Worm (Caenorhabditis elegans) whole organism, L4 larva: ENCODE data around the gene cpg-19.

Experiments
- D1046.2 ChIP-seq: fragments of 200-800 bp; sonication (Bioruptor generic); IDR thresholded peaks from 2 replicates; pipeline ENCODE4 v1.3.6; 2022; ENCODE audit warnings: missing genetic modification characterization, missing compliant biosample characterization
- F10B5.3 ChIP-seq: sonication (generic microtip); optimal IDR thresholded peaks from 2 replicates; lab custom pipeline; 2016; ENCODE audit warnings: mild to moderate bottlenecking, missing genetic modification characterization, missing compliant biosample characterization
- F26F4.8 ChIP-seq: fragments of 200-800 bp; sonication (Bioruptor generic); conservative IDR thresholded peaks from 2 replicates; pipeline ENCODE4 v1.3.6; 2022; ENCODE audit warnings: missing genetic modification characterization, missing compliant biosample characterization
- F37D6.2 ChIP-seq: sonication (generic microtip); optimal IDR thresholded peaks from 2 replicates; lab custom pipeline; 2016; ENCODE audit warnings: mild to moderate bottlenecking, missing genetic modification characterization, missing compliant biosample characterization
- F49E8.2 ChIP-seq: sonication (generic microtip); optimal IDR thresholded peaks from 2 replicates; lab custom pipeline; 2016; ENCODE audit warnings: missing compliant biosample characterization, mild to moderate bottlenecking, missing genetic modification characterization, borderline replicate concordance
- R02D3.7 ChIP-seq: fragments of 150-350 bp; sonication (generic microtip); optimal IDR thresholded peaks from 3 replicates; lab custom pipeline; 2014; ENCODE audit warnings: missing biosample characterization, missing genetic modification characterization
- T20F7.1 ChIP-seq: fragments of 200-800 bp; sonication (Bioruptor generic); optimal IDR thresholded peaks from 2 replicates; lab custom pipeline; 2018; ENCODE audit warnings: mild to moderate bottlenecking, missing genetic modification characterization, missing compliant biosample characterization
- Y5F2A.4 ChIP-seq: fragments of 200-800 bp; sonication (Bioruptor generic); optimal IDR thresholded peaks from 2 replicates; lab custom pipeline; 2018; ENCODE audit warnings: mild to moderate bottlenecking, missing genetic modification characterization, missing compliant biosample characterization
- ZK337.2 ChIP-seq: fragments of 200-800 bp; sonication (Bioruptor generic); IDR thresholded peaks from 2 replicates; pipeline ENCODE4 v1.3.6; 2022; ENCODE audit warnings: missing genetic modification reagents, missing genetic modification characterization, missing compliant biosample characterization
- aly-2 ChIP-seq: sonication (generic microtip); optimal IDR thresholded peaks from 2 replicates; lab custom pipeline; 2018; ENCODE audit warnings: missing biosample characterization, missing genetic modification characterization
- ama-1 ChIP-seq: fragments of 150-350 bp; optimal IDR thresholded peaks from 2 replicates; lab custom pipeline; 2014; ENCODE audit warnings: inconsistent platforms, mixed read lengths
- ceh-20 ChIP-seq: fragments of 200-800 bp; sonication (Bioruptor generic); IDR thresholded peaks from 2 replicates; pipeline ENCODE4 v1.3.6; 2022; ENCODE audit warnings: missing genetic modification reagents, missing genetic modification characterization, missing compliant biosample characterization
- ces-1 ChIP-seq: fragments of 150-350 bp; sonication (generic microtip); optimal IDR thresholded peaks from 4 replicates; lab custom pipeline; 2014; ENCODE audit warnings: missing biosample characterization, missing genetic modification reagents, missing genetic modification characterization
- daf-16 ChIP-seq, 3 experiments: sonication (generic microtip); optimal IDR thresholded peaks; 2 replicates each; lab custom pipeline; 2016 to 2017; ENCODE audit warnings: missing genetic modification characterization in 3 of 3, missing genetic modification reagents in 3 of 3, mild to moderate bottlenecking in 2 of 3, missing compliant biosample characterization in 2 of 3, missing biosample characterization in 1 of 3, moderate library complexity in 1 of 3
- daf-8 ChIP-seq: fragments of 200-800 bp; sonication (Bioruptor generic); IDR thresholded peaks from 2 replicates; pipeline ENCODE4 v1.3.6; 2022; ENCODE audit warnings: missing genetic modification characterization, missing compliant biosample characterization
- dmd-9 ChIP-seq: fragments of 200-800 bp; sonication (Bioruptor generic); IDR thresholded peaks from 2 replicates; pipeline ENCODE4 v1.3.6; 2022; ENCODE audit warnings: missing genetic modification reagents, missing genetic modification characterization, missing compliant biosample characterization
- dve-1 ChIP-seq: sonication (generic microtip); optimal IDR thresholded peaks from 2 replicates; lab custom pipeline; 2017; ENCODE audit warnings: antibody characterized with exemption, mild to moderate bottlenecking, missing genetic modification characterization, missing compliant biosample characterization; ENCODE audit not compliant: insufficient read depth
- egl-43 ChIP-seq: fragments of 200-800 bp; sonication (Bioruptor generic); IDR thresholded peaks from 2 replicates; pipeline ENCODE4 v1.3.6; 2022; ENCODE audit warnings: missing genetic modification reagents, missing genetic modification characterization, missing compliant biosample characterization
- fkh-10 ChIP-seq: fragments of 150-350 bp; optimal IDR thresholded peaks from 2 replicates; lab custom pipeline; 2014; ENCODE audit warnings: missing biosample characterization, missing genetic modification reagents, missing genetic modification characterization
- hlh-11 ChIP-seq: fragments of 200-800 bp; sonication (Bioruptor generic); optimal IDR thresholded peaks from 2 replicates; lab custom pipeline; 2018; ENCODE audit warnings: mild to moderate bottlenecking, missing genetic modification characterization, missing compliant biosample characterization
- hlh-30 ChIP-seq: sonication (generic microtip); optimal IDR thresholded peaks from 2 replicates; lab custom pipeline; 2017; ENCODE audit warnings: antibody characterized with exemption, mild to moderate bottlenecking, missing genetic modification characterization, missing compliant biosample characterization; ENCODE audit not compliant: insufficient read depth
- lim-7 ChIP-seq: fragments of 200-800 bp; sonication (Bioruptor generic); IDR thresholded peaks from 2 replicates; pipeline ENCODE4 v1.3.6; 2022; ENCODE audit warnings: missing genetic modification characterization, missing compliant biosample characterization
- lin-13 ChIP-seq: fragments of 150-350 bp; optimal IDR thresholded peaks from 2 replicates; lab custom pipeline; 2014; ENCODE audit warnings: missing biosample characterization, missing genetic modification reagents, missing genetic modification characterization
- lin-38 ChIP-seq: fragments of 200-800 bp; sonication (Bioruptor generic); IDR thresholded peaks from 2 replicates; pipeline ENCODE4 v1.3.6; 2022; ENCODE audit warnings: missing genetic modification reagents, missing genetic modification characterization, missing compliant biosample characterization
- lin-39 ChIP-seq: fragments of 150-350 bp; optimal IDR thresholded peaks from 2 replicates; lab custom pipeline; 2014; ENCODE audit warnings: missing biosample characterization, missing genetic modification reagents, missing genetic modification characterization
- madf-9 ChIP-seq: fragments of 200-800 bp; sonication (Bioruptor generic); conservative IDR thresholded peaks from 2 replicates; pipeline ENCODE4 v1.3.6; 2022; ENCODE audit warnings: missing genetic modification reagents, missing genetic modification characterization, missing compliant biosample characterization
- mdl-1 ChIP-seq, 2 experiments: fragments of 150-350 bp in 1 of 2; sonication (generic microtip) in 1 of 2; optimal IDR thresholded peaks; 2 replicates each; lab custom pipeline; 2014 to 2017; ENCODE audit warnings: missing biosample characterization in 2 of 2, missing genetic modification characterization in 2 of 2
- mep-1 ChIP-seq: fragments of 150-350 bp; sonication (generic microtip); optimal IDR thresholded peaks from 3 replicates; lab custom pipeline; 2014; ENCODE audit warnings: missing biosample characterization, missing genetic modification characterization
- mxl-2 ChIP-seq: fragments of 200-800 bp; sonication (Bioruptor generic); conservative IDR thresholded peaks from 2 replicates; pipeline ENCODE4 v1.3.6; 2022; ENCODE audit warnings: missing genetic modification reagents, missing genetic modification characterization, missing compliant biosample characterization
- mxl-3 ChIP-seq: fragments of 200-800 bp; sonication (Bioruptor generic); optimal IDR thresholded peaks from 2 replicates; lab custom pipeline; 2018; ENCODE audit warnings: mild to moderate bottlenecking, missing genetic modification characterization, missing compliant biosample characterization
- nhr-10 ChIP-seq: fragments of 150-350 bp; optimal IDR thresholded peaks from 2 replicates; lab custom pipeline; 2014; ENCODE audit warnings: missing biosample characterization, missing genetic modification characterization
- nhr-11 ChIP-seq: fragments of 150-350 bp; optimal IDR thresholded peaks from 2 replicates; lab custom pipeline; 2014; ENCODE audit warnings: missing biosample characterization, missing genetic modification characterization
- nhr-42 ChIP-seq: fragments of 200-800 bp; sonication (Bioruptor generic); IDR thresholded peaks from 2 replicates; pipeline ENCODE4 v1.3.6; 2022; ENCODE audit warnings: missing genetic modification characterization, missing compliant biosample characterization
- nhr-76 ChIP-seq: fragments of 150-350 bp; optimal IDR thresholded peaks from 2 replicates; lab custom pipeline; 2014; ENCODE audit warnings: missing biosample characterization, missing genetic modification characterization
- nhr-77 ChIP-seq: fragments of 150-350 bp; optimal IDR thresholded peaks from 2 replicates; lab custom pipeline; 2014; ENCODE audit warnings: missing biosample characterization, missing genetic modification characterization
- php-3 ChIP-seq: fragments of 200-800 bp; sonication (Bioruptor generic); IDR thresholded peaks from 2 replicates; pipeline ENCODE4 v1.3.6; 2022; ENCODE audit warnings: missing genetic modification reagents, missing genetic modification characterization, missing compliant biosample characterization
- pqm-1 ChIP-seq: sonication (generic microtip); optimal IDR thresholded peaks from 2 replicates; lab custom pipeline; 2017; ENCODE audit warnings: missing biosample characterization, missing genetic modification characterization
- rbr-2 ChIP-seq: sonication (generic microtip); optimal IDR thresholded peaks from 2 replicates; lab custom pipeline; 2016; ENCODE audit warnings: missing genotype, missing genetic modification characterization, missing compliant biosample characterization
- saeg-2 ChIP-seq: fragments of 200-800 bp; sonication (Bioruptor generic); IDR thresholded peaks from 2 replicates; pipeline ENCODE4 v1.3.6; 2022; ENCODE audit warnings: missing genetic modification reagents, missing genetic modification characterization, missing compliant biosample characterization
- set-16 ChIP-seq: fragments of 200-800 bp; sonication (Bioruptor generic); IDR thresholded peaks from 2 replicates; pipeline ENCODE4 v1.3.6; 2022; ENCODE audit warnings: missing genetic modification reagents, missing genetic modification characterization, missing compliant biosample characterization
- skn-1 ChIP-seq: fragments of 150-350 bp; optimal IDR thresholded peaks from 2 replicates; lab custom pipeline; 2014; ENCODE audit warnings: missing biosample characterization, missing genetic modification characterization
- spr-3 ChIP-seq: fragments of 200-800 bp; sonication (Bioruptor generic); optimal IDR thresholded peaks from 2 replicates; lab custom pipeline; 2018; ENCODE audit warnings: mild to moderate bottlenecking, missing genetic modification characterization, missing compliant biosample characterization
- tra-1 ChIP-seq: fragments of 200-800 bp; sonication (Bioruptor generic); IDR thresholded peaks from 2 replicates; pipeline ENCODE4 v1.3.6; 2022; ENCODE audit warnings: missing genetic modification reagents, missing genetic modification characterization, missing compliant biosample characterization
- unc-130 ChIP-seq: sonication (generic microtip); optimal IDR thresholded peaks from 2 replicates; lab custom pipeline; 2016; ENCODE audit warnings: missing genetic modification reagents, missing genetic modification characterization, missing compliant biosample characterization
- unc-62 ChIP-seq, 3 experiments: fragments of 150-350 bp in 1 of 3; sonication (generic microtip); optimal IDR thresholded peaks in 2 of 3; peaks in 1 of 3; 1 replicate in 1 of 3; 2 replicates in 2 of 3; lab custom pipeline; 2014 to 2017; ENCODE audit warnings: missing biosample characterization in 3 of 3, missing genetic modification characterization in 3 of 3, missing genetic modification reagents in 3 of 3, missing genotype in 1 of 3
- zag-1 ChIP-seq: fragments of 150-350 bp; optimal IDR thresholded peaks from 2 replicates; lab custom pipeline; 2014; ENCODE audit warnings: missing biosample characterization, missing genetic modification characterization
- zfp-3 ChIP-seq: fragments of 200-800 bp; sonication (Bioruptor generic); conservative IDR thresholded peaks from 2 replicates; pipeline ENCODE4 v1.3.6; 2022; ENCODE audit warnings: missing genetic modification reagents, missing genetic modification characterization, missing compliant biosample characterization
- zip-11 ChIP-seq: fragments of 200-800 bp; sonication (Bioruptor generic); IDR thresholded peaks from 2 replicates; pipeline ENCODE4 v1.3.6; 2022; ENCODE audit warnings: missing genetic modification characterization, missing compliant biosample characterization
- ztf-11 ChIP-seq: fragments of 150-350 bp; optimal IDR thresholded peaks from 2 replicates; lab custom pipeline; 2014; ENCODE audit warnings: missing biosample characterization, missing genetic modification characterization
- ztf-7 ChIP-seq: fragments of 150-350 bp; optimal IDR thresholded peaks from 2 replicates; lab custom pipeline; 2014; ENCODE audit warnings: missing biosample characterization, missing genetic modification characterization

Gene cpg-19

ce11 chrX:16611333-16612043 lies 10.1 kb upstream of the cpg-19 start (continued):
- TF ChIP-seq zip-11 (GFP tag; lab: Robert Waterston, UW): no peak
- peak in 1 of 2 experiments; percentile 80 for TF ChIP-seq daf-16 (GFP tag; optimal IDR thresholded peaks at IDR 0.05; lab: Kevin White, UChicago)
- peak; percentile 9 for TF ChIP-seq daf-16 (tag; optimal IDR thresholded peaks at IDR 0.05; lab: Kevin White, UChicago)
- TF ChIP-seq tra-1 (GFP tag; lab: Robert Waterston, UW): 0 out of 2 replicates have a peak, but pooled peaks have one; percentile 14
- TF ChIP-seq mep-1 (tag; lab: Kevin White, UChicago): peak; percentile 7
- TF ChIP-seq daf-8 (GFP tag; lab: Robert Waterston, UW): no peak
- TF ChIP-seq skn-1 (tag; lab: Kevin White, UChicago): no peak
- TF ChIP-seq nhr-11 (tag; lab: Kevin White, UChicago): no peak
- no peak for TF ChIP-seq F49E8.2 (tag; lab: Kevin White, UChicago)
- TF ChIP-seq unc-62 (GFP tag; optimal IDR thresholded peaks at IDR 0.05 in 1 of 2; lab: Kevin White, UChicago): no peak
- TF ChIP-seq unc-62 (tag; optimal IDR thresholded peaks at IDR 0.05; lab: Kevin White, UChicago): no peak
- peak; percentile 35 for TF ChIP-seq rbr-2 (tag; lab: Kevin White, UChicago)
- TF ChIP-seq php-3 (GFP tag; lab: Robert Waterston, UW): no peak
- TF ChIP-seq lin-39 (tag; lab: Kevin White, UChicago): no peak
- TF ChIP-seq set-16: 0 out of 2 replicates have a peak, but pooled peaks have one; percentile 20
- TF ChIP-seq dve-1: no peak
- TF ChIP-seq ztf-11 (tag; lab: Kevin White, UChicago): no peak
- no peak for TF ChIP-seq mdl-1 (tag; optimal IDR thresholded peaks at IDR 0.05; lab: Kevin White, UChicago)
- TF ChIP-seq dmd-9 (GFP tag; lab: Robert Waterston, UW): no peak
- no peak for TF ChIP-seq ces-1 (GFP tag; lab: Kevin White, UChicago)
- no peak for TF ChIP-seq lim-7
- no peak for TF ChIP-seq F10B5.3 (tag; lab: Kevin White, UChicago)
- TF ChIP-seq fkh-10 (GFP tag; lab: Kevin White, UChicago): no peak
- no peak for TF ChIP-seq D1046.2
- TF ChIP-seq nhr-42 (GFP tag; lab: Robert Waterston, UW): no peak
- TF ChIP-seq R02D3.7: no peak
- peak; percentile 61 for TF ChIP-seq hlh-30 (tag; lab: Kevin White, UChicago)
- TF ChIP-seq ama-1 (lab: Kevin White, UChicago): no peak
- no peak for TF ChIP-seq F26F4.8 (GFP tag; lab: Robert Waterston, UW)
- TF ChIP-seq nhr-77 (tag; lab: Kevin White, UChicago): no peak
- no peak for TF ChIP-seq zag-1
- no peak for TF ChIP-seq egl-43
- no peak for TF ChIP-seq mxl-2 (GFP tag; lab: Robert Waterston, UW)
- TF ChIP-seq ceh-20 (GFP tag; lab: Robert Waterston, UW): no peak
- no peak for TF ChIP-seq pqm-1
- no peak for TF ChIP-seq nhr-10
- no peak for TF ChIP-seq zfp-3
- no peak for TF ChIP-seq madf-9
- TF ChIP-seq lin-38: no peak
- TF ChIP-seq saeg-2: no peak
- TF ChIP-seq nhr-76 (tag; lab: Kevin White, UChicago): no peak
- TF ChIP-seq T20F7.1 (GFP tag; lab: Kevin White, UChicago): no peak
- no peak for TF ChIP-seq ZK337.2 (GFP tag; lab: Robert Waterston, UW)
- no peak for TF ChIP-seq spr-3
- TF ChIP-seq unc-130: no peak
- no peak for TF ChIP-seq mxl-3 (GFP tag; lab: Kevin White, UChicago)
- no peak for TF ChIP-seq Y5F2A.4 (GFP tag; lab: Kevin White, UChicago)
- TF ChIP-seq hlh-11 (tag; lab: Kevin White, UChicago): peak; percentile 60
- TF ChIP-seq ztf-7 (tag; lab: Kevin White, UChicago): no peak
- no peak for TF ChIP-seq F37D6.2 (tag; lab: Kevin White, UChicago)
- no peak for TF ChIP-seq lin-13 (GFP tag; lab: Kevin White, UChicago)
- no peak for TF ChIP-seq aly-2
